Fruit fly (Drosophila melanogaster) whole organism: Measurements from ENCODE around the gene GNBP1.

ENCODE experiments used
- CG8478 ChIP-seq: fragments of >200 bp; optimal IDR thresholded peaks from 2 replicates; lab custom pipeline; 2018; ENCODE audit warnings: inconsistent platforms
- Dll ChIP-seq: fragments of >200 bp; optimal IDR thresholded peaks from 2 replicates; lab custom pipeline; 2017
- psq ChIP-seq: fragments of >200 bp; optimal IDR thresholded peaks from 2 replicates; lab custom pipeline; 2017

DNA sequence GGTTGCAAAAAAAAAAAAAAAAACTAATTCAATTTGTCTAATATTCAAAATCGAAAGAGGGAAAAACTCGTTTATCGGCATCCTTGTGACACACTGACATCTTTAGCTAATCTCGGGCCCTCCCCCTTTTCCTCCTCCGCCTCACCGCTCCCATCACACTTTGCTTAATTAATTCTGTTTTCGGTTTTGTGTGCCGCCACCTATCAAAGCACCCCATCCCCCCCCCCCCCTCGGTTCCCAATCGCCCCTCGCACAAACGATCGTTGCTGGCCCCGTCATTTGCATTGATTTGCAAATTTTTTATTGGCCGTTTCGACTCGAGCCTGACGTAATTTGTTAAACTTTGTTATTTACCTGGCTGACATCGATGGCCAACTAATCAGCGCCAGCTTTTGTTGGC is 47.1 kb upstream of the GNBP1 start:
- TF ChIP-seq Dll (lab: Kevin White, UChicago) (no peak), psq (lab: Kevin White, UChicago) (no peak), CG8478 (no peak)
